Fruit fly (Drosophila melanogaster) whole organism, pupa: Measurements from ENCODE around the gene spn-D.

Source experiments
- CG14655 ChIP-seq: fragments of 200-800 bp; sonication (Bioruptor generic); optimal IDR thresholded peaks from 3 replicates; lab custom pipeline; 2017; ENCODE audit warnings: mild to moderate bottlenecking, missing biosample characterization, missing genetic modification reagents, missing genetic modification characterization
- CG32121 ChIP-seq: fragments of 200-800 bp; sonication (Bioruptor generic); IDR thresholded peaks from 2 replicates; pipeline ENCODE4 v1.3.6; 2022; ENCODE audit warnings: missing biosample characterization, missing genetic modification characterization
- CG34367 ChIP-seq: fragments of 200-800 bp; sonication (Bioruptor generic); optimal IDR thresholded peaks from 2 replicates; lab custom pipeline; 2018; ENCODE audit warnings: missing biosample characterization, mild to moderate bottlenecking, missing genetic modification characterization
- CG4496 ChIP-seq: fragments of 200-800 bp; sonication (Bioruptor generic); IDR thresholded peaks from 3 replicates; pipeline ENCODE4 v1.3.6; 2022; ENCODE audit warnings: missing biosample characterization, missing genetic modification characterization
- CG8301 ChIP-seq: fragments of 200-800 bp; sonication (Bioruptor generic); optimal IDR thresholded peaks from 2 replicates; lab custom pipeline; 2018; ENCODE audit warnings: missing biosample characterization, mild to moderate bottlenecking, missing genetic modification characterization
- Ets98B ChIP-seq: fragments of 200-800 bp; sonication (Bioruptor generic); IDR thresholded peaks from 2 replicates; pipeline ENCODE4 v1.3.6; 2022; ENCODE audit warnings: missing biosample characterization, missing genetic modification characterization
- Pif1B ChIP-seq: fragments of 200-800 bp; sonication (Bioruptor generic); optimal IDR thresholded peaks from 3 replicates; lab custom pipeline; 2016; ENCODE audit warnings: missing biosample characterization, missing genetic modification characterization
- fd96Ca ChIP-seq: fragments of 200-800 bp; sonication (Bioruptor generic); IDR thresholded peaks from 3 replicates; pipeline ENCODE4 v1.3.6; 2022; ENCODE audit warnings: missing biosample characterization, missing genetic modification characterization
- rn ChIP-seq: fragments of 200-800 bp; sonication (Bioruptor generic); IDR thresholded peaks from 2 replicates; pipeline ENCODE4 v1.3.6; 2022; ENCODE audit warnings: missing biosample characterization, missing genetic modification characterization

The spn-D gene

dm6 chr3R:27212979-27213580, 47.6 kb downstream of the spn-D start:
- TF ChIP-seq CG4496 (GFP tag; lab: Robert Waterston, UW), result no peak
- TF ChIP-seq fd96Ca (GFP tag; lab: Robert Waterston, UW), result 0 out of 3 replicates have a peak, but pooled peaks have one; percentile 18
- TF ChIP-seq rn (GFP tag; lab: Robert Waterston, UW), result no peak
- TF ChIP-seq CG34367 (tag; lab: Kevin White, UChicago), result no peak
- TF ChIP-seq, all 21 proteins: peak for 1

dm6 chr3R:27214949-27215348, 49.4 kb downstream of the spn-D start:
- TF ChIP-seq CG32121, result no peak
- no peak for TF ChIP-seq CG8301 (tag; lab: Kevin White, UChicago)
- TF ChIP-seq Ets98B, result no peak
- TF ChIP-seq CG4496 (GFP tag; lab: Robert Waterston, UW), result no peak
- no peak for TF ChIP-seq Pif1B (GFP tag; lab: Kevin White, UChicago)
- TF ChIP-seq CG14655 (GFP tag; lab: Kevin White, UChicago), result peak; percentile 14
- TF ChIP-seq, all 21 proteins: peak for 1
